Worm (Caenorhabditis elegans) whole organism, early embryonic: Measurements from ENCODE around the gene F53G2.12.

Source experiments
- F13C5.2 ChIP-seq: sonication (generic microtip); optimal IDR thresholded peaks from 2 replicates; lab custom pipeline; 2017; ENCODE audit warnings: mild to moderate bottlenecking, missing genetic modification characterization, inconsistent platforms, missing compliant biosample characterization
- ama-1 ChIP-seq: fragments of 150-350 bp; optimal IDR thresholded peaks from 2 replicates; lab custom pipeline; 2014
- ets-7 ChIP-seq: sonication (generic microtip); optimal IDR thresholded peaks from 2 replicates; lab custom pipeline; 2016; ENCODE audit warnings: missing genotype, missing genetic modification characterization, missing compliant biosample characterization
- flt-1 ChIP-seq: fragments of 200-800 bp; sonication (Bioruptor generic); IDR thresholded peaks from 2 replicates; pipeline ENCODE4 v1.3.6; 2022; ENCODE audit warnings: missing genetic modification characterization, missing compliant biosample characterization
- hmbx-1 ChIP-seq: sonication (generic microtip); optimal IDR thresholded peaks from 2 replicates; lab custom pipeline; 2016; ENCODE audit warnings: mild to moderate bottlenecking, missing genetic modification characterization, missing compliant biosample characterization
- hnd-1 ChIP-seq: sonication (generic microtip); optimal IDR thresholded peaks from 2 replicates; lab custom pipeline; 2016; ENCODE audit warnings: missing genetic modification characterization, missing compliant biosample characterization
- sea-1 ChIP-seq: fragments of 200-800 bp; sonication (Bioruptor generic); conservative IDR thresholded peaks from 2 replicates; pipeline ENCODE4 v1.3.6; 2022; ENCODE audit warnings: missing genetic modification characterization, missing compliant biosample characterization
- tbx-37 ChIP-seq: fragments of 200-800 bp; sonication (Bioruptor generic); conservative IDR thresholded peaks from 2 replicates; pipeline ENCODE4 v1.3.6; 2022; ENCODE audit warnings: missing genetic modification reagents, missing genetic modification characterization, missing compliant biosample characterization
- tra-4 ChIP-seq: sonication (generic microtip); optimal IDR thresholded peaks from 2 replicates; lab custom pipeline; 2017; ENCODE audit warnings: missing genetic modification characterization, missing compliant biosample characterization

DNA sequence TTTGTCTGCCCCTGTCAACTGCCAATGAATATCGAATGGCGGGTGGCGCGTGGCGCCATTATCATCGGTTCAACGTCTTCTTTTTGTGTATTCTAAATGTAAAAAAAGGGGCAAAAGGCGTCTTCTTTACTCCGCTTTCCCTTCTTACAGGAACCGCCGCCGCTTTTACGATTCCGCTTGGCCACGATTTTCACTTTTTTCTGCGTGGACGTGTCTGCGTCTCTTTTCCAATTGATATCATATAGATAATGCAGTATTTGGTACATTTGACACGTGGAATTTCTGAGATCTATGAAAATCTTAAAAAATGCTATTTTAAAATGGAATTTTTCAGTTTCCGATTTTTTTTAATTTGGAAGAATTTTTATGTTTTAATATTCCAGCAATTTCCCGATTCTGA, 43.3 kb downstream of the F53G2.12 start:
- TF ChIP-seq ama-1 (lab: Kevin White, UChicago), result no peak
- no peak for TF ChIP-seq flt-1 (GFP tag; lab: Robert Waterston, UW)
- no peak for TF ChIP-seq hmbx-1
- TF ChIP-seq hnd-1, result no peak
- no peak for TF ChIP-seq ets-7
- no peak for TF ChIP-seq sea-1
- no peak for TF ChIP-seq F13C5.2 (tag; lab: Kevin White, UChicago)
- TF ChIP-seq tra-4, result no peak
- TF ChIP-seq tbx-37, result no peak
